Fruit fly (Drosophila melanogaster) whole organism, embryonic: ENCODE measurements around the gene Hnf4.

ENCODE experiments used
- Atf-2 ChIP-seq: fragments of 200-800 bp; sonication (Bioruptor generic); optimal IDR thresholded peaks from 2 replicates; lab custom pipeline; 2016; ENCODE audit warnings: missing biosample characterization, missing genetic modification characterization
- Bteb2 ChIP-seq: fragments of 200-800 bp; sonication (Bioruptor generic); optimal IDR thresholded peaks from 2 replicates; lab custom pipeline; 2016; ENCODE audit warnings: missing biosample characterization, missing genetic modification characterization
- CG12659 ChIP-seq: fragments of 200-800 bp; sonication (Bioruptor generic); optimal IDR thresholded peaks from 3 replicates; lab custom pipeline; 2017; ENCODE audit warnings: mild to moderate bottlenecking, missing biosample characterization, missing genetic modification reagents, missing genetic modification characterization
- CG15073 ChIP-seq: fragments of 200-800 bp; sonication (Bioruptor generic); optimal IDR thresholded peaks from 2 replicates; lab custom pipeline; 2016; ENCODE audit warnings: missing biosample characterization, missing genetic modification characterization
- CG16815 ChIP-seq: fragments of 200-800 bp; sonication (Bioruptor generic); optimal IDR thresholded peaks from 3 replicates; lab custom pipeline; 2017; ENCODE audit warnings: missing biosample characterization, mild to moderate bottlenecking, missing genetic modification characterization
- CG17361 ChIP-seq: fragments of 200-800 bp; sonication (Bioruptor generic); IDR thresholded peaks from 3 replicates; pipeline ENCODE4 v1.3.6; 2022; ENCODE audit warnings: missing biosample characterization, missing genetic modification characterization
- CG17385 ChIP-seq: fragments of 200-800 bp; sonication (Bioruptor generic); optimal IDR thresholded peaks from 3 replicates; lab custom pipeline; 2018; ENCODE audit warnings: missing biosample characterization, mild to moderate bottlenecking, missing genetic modification characterization
- CG17568 ChIP-seq: fragments of 200-800 bp; sonication (Bioruptor generic); optimal IDR thresholded peaks from 2 replicates; lab custom pipeline; 2018; ENCODE audit warnings: missing biosample characterization, mild to moderate bottlenecking, missing genetic modification characterization, moderate library complexity
- CG18262 ChIP-seq: fragments of 200-800 bp; optimal IDR thresholded peaks from 3 replicates; lab custom pipeline; 2019; ENCODE audit warnings: missing biosample characterization, mild to moderate bottlenecking, missing genetic modification characterization, moderate library complexity
- CG1832 ChIP-seq: fragments of 200-800 bp; sonication (Bioruptor generic); optimal IDR thresholded peaks from 2 replicates; lab custom pipeline; 2017; ENCODE audit warnings: missing biosample characterization, mild to moderate bottlenecking, missing genetic modification characterization, inconsistent platforms
- CG18476 ChIP-seq: fragments of 200-800 bp; sonication (Bioruptor generic); optimal IDR thresholded peaks from 2 replicates; lab custom pipeline; 2016; ENCODE audit warnings: missing biosample characterization, mild to moderate bottlenecking, missing genetic modification characterization
- CG31224 ChIP-seq: fragments of 200-800 bp; sonication (Bioruptor generic); IDR thresholded peaks from 2 replicates; pipeline ENCODE4 v1.3.6; 2022; ENCODE audit warnings: missing biosample characterization, missing genetic modification characterization
- CG32767 ChIP-seq: fragments of 200-800 bp; sonication (Bioruptor generic); IDR thresholded peaks from 2 replicates; pipeline ENCODE4 v1.3.6; 2022; ENCODE audit warnings: missing biosample characterization, missing genetic modification characterization
- CG3838 ChIP-seq: fragments of 200-800 bp; sonication (Bioruptor generic); optimal IDR thresholded peaks from 3 replicates; lab custom pipeline; 2016; ENCODE audit warnings: missing biosample characterization, missing genetic modification characterization
- CG4328 ChIP-seq: fragments of 200-800 bp; sonication (Bioruptor generic); optimal IDR thresholded peaks from 3 replicates; lab custom pipeline; 2017; ENCODE audit warnings: missing biosample characterization, missing genetic modification reagents, missing genetic modification characterization
- CG4360 ChIP-seq: fragments of 200-800 bp; sonication (Bioruptor generic); IDR thresholded peaks from 2 replicates; pipeline ENCODE4 v1.3.6; 2022; ENCODE audit warnings: missing biosample characterization, missing genetic modification characterization
- CG43689 ChIP-seq: fragments of 200-800 bp; sonication (Bioruptor generic); IDR thresholded peaks from 2 replicates; pipeline ENCODE4 v1.3.6; 2022; ENCODE audit warnings: missing biosample characterization, missing genetic modification characterization
- CG6272 ChIP-seq: fragments of 200-800 bp; sonication (Bioruptor generic); IDR thresholded peaks from 2 replicates; pipeline ENCODE4 v1.3.6; 2022; ENCODE audit warnings: missing biosample characterization, missing genetic modification characterization
- CG7556 ChIP-seq: fragments of 200-800 bp; sonication (Bioruptor generic); optimal IDR thresholded peaks from 2 replicates; lab custom pipeline; 2017; ENCODE audit warnings: missing biosample characterization, mild to moderate bottlenecking, missing genetic modification characterization
- CG7987 ChIP-seq: fragments of 200-800 bp; sonication (Bioruptor generic); optimal IDR thresholded peaks from 2 replicates; lab custom pipeline; 2018; ENCODE audit warnings: missing biosample characterization, mild to moderate bottlenecking, missing genetic modification characterization, moderate library complexity
- CG9609 ChIP-seq: fragments of 200-800 bp; sonication (Bioruptor generic); optimal IDR thresholded peaks from 3 replicates; lab custom pipeline; 2016; ENCODE audit warnings: missing biosample characterization, missing genetic modification characterization
- Camta ChIP-seq: fragments of 200-800 bp; sonication (Bioruptor generic); optimal IDR thresholded peaks from 2 replicates; lab custom pipeline; 2016; ENCODE audit warnings: missing biosample characterization, missing genetic modification characterization
- Chrac-16 ChIP-seq: fragments of 200-800 bp; sonication (Bioruptor generic); optimal IDR thresholded peaks from 3 replicates; lab custom pipeline; 2016; ENCODE audit warnings: missing biosample characterization, missing genetic modification characterization
- CoRest ChIP-seq: fragments of 200-800 bp; sonication (Bioruptor generic); optimal IDR thresholded peaks from 3 replicates; lab custom pipeline; 2018; ENCODE audit warnings: missing biosample characterization, mild to moderate bottlenecking, missing genetic modification characterization, moderate library complexity
- D19B ChIP-seq: fragments of 200-800 bp; sonication (Bioruptor generic); optimal IDR thresholded peaks from 2 replicates; lab custom pipeline; 2017; ENCODE audit warnings: missing biosample characterization, mild to moderate bottlenecking, missing genetic modification characterization
- Hr39 ChIP-seq: fragments of >200 bp; optimal IDR thresholded peaks from 2 replicates; lab custom pipeline; 2017
- MBD-R2 ChIP-seq: fragments of 200-800 bp; sonication (Bioruptor generic); IDR thresholded peaks from 2 replicates; pipeline ENCODE4 v1.3.6; 2022; ENCODE audit warnings: missing biosample characterization, missing genetic modification characterization
- MTF-1 ChIP-seq: fragments of 200-800 bp; sonication (Bioruptor generic); optimal IDR thresholded peaks from 2 replicates; lab custom pipeline; 2018; ENCODE audit warnings: missing biosample characterization, mild to moderate bottlenecking, missing genetic modification characterization, borderline replicate concordance
- NC2β ChIP-seq: fragments of 200-800 bp; sonication (Bioruptor generic); optimal IDR thresholded peaks from 2 replicates; lab custom pipeline; 2016; ENCODE audit warnings: missing biosample characterization, missing genetic modification characterization
- Nf-YB ChIP-seq: fragments of 200-800 bp; sonication (Bioruptor generic); optimal IDR thresholded peaks from 3 replicates; lab custom pipeline; 2019; ENCODE audit warnings: missing biosample characterization, mild to moderate bottlenecking, missing genetic modification characterization, moderate library complexity
- Nf-YC ChIP-seq: fragments of 200-800 bp; optimal IDR thresholded peaks from 3 replicates; lab custom pipeline; 2019; ENCODE audit warnings: missing biosample characterization, mild to moderate bottlenecking, missing genetic modification characterization, moderate library complexity
- Ptx1 ChIP-seq: fragments of 200-800 bp; sonication (Bioruptor generic); IDR thresholded peaks from 2 replicates; pipeline ENCODE4 v1.3.6; 2022; ENCODE audit warnings: missing biosample characterization, missing genetic modification characterization
- Rfx ChIP-seq: fragments of 200-800 bp; sonication (Bioruptor generic); IDR thresholded peaks from 2 replicates; pipeline ENCODE4 v1.3.6; 2022; ENCODE audit warnings: missing biosample characterization, missing genetic modification characterization
- Side ChIP-seq: fragments of 200-800 bp; sonication (Bioruptor generic); optimal IDR thresholded peaks from 2 replicates; lab custom pipeline; 2016; ENCODE audit warnings: missing biosample characterization, missing genetic modification characterization
- Ssrp ChIP-seq: fragments of 200-800 bp; sonication (Bioruptor generic); optimal IDR thresholded peaks from 2 replicates; lab custom pipeline; 2018; ENCODE audit warnings: missing biosample characterization, mild to moderate bottlenecking, missing genetic modification characterization, moderate library complexity
- Tbp ChIP-seq: fragments of >200 bp; optimal IDR thresholded peaks from 2 replicates; lab custom pipeline; 2018; ENCODE audit warnings: missing biosample characterization, missing genetic modification characterization
- YL-1 ChIP-seq: fragments of 200-800 bp; sonication (Bioruptor generic); optimal IDR thresholded peaks from 3 replicates; lab custom pipeline; 2017; ENCODE audit warnings: missing biosample characterization, mild to moderate bottlenecking, missing genetic modification characterization
- ap ChIP-seq: fragments of 200-800 bp; sonication (Bioruptor generic); IDR thresholded peaks from 2 replicates; pipeline ENCODE4 v1.3.6; 2022; ENCODE audit warnings: missing biosample characterization, missing genetic modification characterization
- ci ChIP-seq: fragments of 200-800 bp; sonication (Bioruptor generic); IDR thresholded peaks from 3 replicates; pipeline ENCODE4 v1.3.6; 2022; ENCODE audit warnings: missing biosample characterization, missing genetic modification characterization
- emc ChIP-seq: fragments of 200-800 bp; sonication (Bioruptor generic); optimal IDR thresholded peaks from 2 replicates; lab custom pipeline; 2016; ENCODE audit warnings: missing biosample characterization, missing genetic modification characterization
- fru ChIP-seq: fragments of >200 bp; optimal IDR thresholded peaks from 2 replicates; lab custom pipeline; 2017
- ftz-f1 ChIP-seq: fragments of 200-800 bp; sonication (Bioruptor generic); optimal IDR thresholded peaks from 2 replicates; lab custom pipeline; 2016; ENCODE audit warnings: missing biosample characterization, missing genetic modification characterization
- hb ChIP-seq: fragments of 200-800 bp; sonication (Bioruptor generic); IDR thresholded peaks from 3 replicates; pipeline ENCODE4 v1.3.6; 2022; ENCODE audit warnings: missing biosample characterization, missing genetic modification characterization; ENCODE audit not compliant: partially characterized antibody
- kah ChIP-seq: fragments of 200-800 bp; sonication (Bioruptor generic); optimal IDR thresholded peaks from 2 replicates; lab custom pipeline; 2018; ENCODE audit warnings: missing biosample characterization, mild to moderate bottlenecking, missing genetic modification characterization
- maf-S ChIP-seq: fragments of 200-800 bp; sonication (Bioruptor generic); optimal IDR thresholded peaks from 2 replicates; lab custom pipeline; 2016; ENCODE audit warnings: missing biosample characterization, missing genetic modification characterization
- mirr ChIP-seq: fragments of 200-800 bp; sonication (Bioruptor generic); optimal IDR thresholded peaks from 3 replicates; lab custom pipeline; 2018; ENCODE audit warnings: missing biosample characterization, mild to moderate bottlenecking, missing genetic modification characterization
- nom ChIP-seq: fragments of 200-800 bp; sonication (Bioruptor generic); optimal IDR thresholded peaks from 2 replicates; lab custom pipeline; 2017; ENCODE audit warnings: missing biosample characterization, missing genetic modification characterization, mild to moderate bottlenecking, moderate library complexity, missing genetic modification reagents
- row ChIP-seq: fragments of 200-800 bp; sonication (Bioruptor generic); IDR thresholded peaks from 3 replicates; pipeline ENCODE4 v1.3.6; 2022; ENCODE audit warnings: missing biosample characterization, missing genetic modification characterization
- run ChIP-seq: fragments of 200-800 bp; sonication (Bioruptor generic); optimal IDR thresholded peaks from 3 replicates; lab custom pipeline; 2018; ENCODE audit warnings: missing biosample characterization, mild to moderate bottlenecking, missing genetic modification characterization
- sima ChIP-seq: fragments of 200-800 bp; sonication (Bioruptor generic); optimal IDR thresholded peaks from 2 replicates; lab custom pipeline; 2016; ENCODE audit warnings: missing biosample characterization, missing genetic modification characterization
- sob ChIP-seq: fragments of 200-800 bp; sonication (Bioruptor generic); IDR thresholded peaks from 2 replicates; pipeline ENCODE4 v1.3.6; 2022; ENCODE audit warnings: missing biosample characterization, missing genetic modification characterization

Gene Hnf4

DNA sequence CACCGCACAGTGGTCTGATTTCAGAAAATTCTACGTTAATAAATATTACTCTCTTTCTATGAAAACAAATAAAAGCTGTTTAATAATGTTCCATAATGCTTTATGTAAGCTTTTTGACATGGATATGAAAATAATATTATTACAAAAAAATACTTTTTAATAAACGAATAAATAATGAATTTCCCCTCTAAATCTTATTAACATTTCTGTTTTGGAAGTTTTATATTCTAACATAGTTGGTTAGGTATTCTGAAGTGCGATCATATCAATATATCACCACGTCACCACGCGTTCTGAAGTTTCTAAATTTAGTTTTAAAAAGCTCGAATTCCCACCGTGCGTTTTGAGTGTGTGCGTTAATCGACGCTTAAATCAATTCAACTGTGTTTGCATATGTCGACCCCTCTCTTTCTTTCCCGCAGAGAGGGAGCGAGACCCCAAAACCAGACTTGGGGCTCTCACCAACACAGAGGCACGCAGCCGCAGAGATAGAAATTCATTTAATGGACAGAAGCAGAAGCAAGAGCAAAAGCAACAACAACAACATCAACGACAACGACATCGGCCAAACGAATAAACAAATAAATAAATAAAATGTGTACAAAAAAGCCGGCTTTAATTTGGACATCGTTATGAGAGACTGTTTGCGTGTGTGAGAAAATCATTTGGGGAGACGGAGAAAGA is 18.0 kb downstream of the Hnf4 start (continued):
- TF ChIP-seq CG15073 (GFP tag; lab: Kevin White, UChicago) (peak; percentile 3), CG32767 (peak; percentile 68), Rfx (GFP tag; lab: Robert Waterston, UW) (peak; percentile 75), CG4360 (peak; percentile 84), sob (peak; percentile 65), kah (GFP tag; lab: Kevin White, UChicago) (peak; percentile 82), Side (GFP tag; lab: Kevin White, UChicago) (peak; percentile 57), row (peak; percentile 87), ftz-f1 (GFP tag; lab: Kevin White, UChicago) (no peak), Camta (GFP tag; lab: Kevin White, UChicago) (peak; percentile 50), CG31224 (GFP tag; lab: Robert Waterston, UW) (peak; percentile 49; the same call in 1 of the 2 replicates), Hr39 (lab: Kevin White, UChicago) (no peak), CG17385 (peak; percentile 88), CG6272 (GFP tag; lab: Robert Waterston, UW) (peak; percentile 32; the same call in 1 of the 2 replicates), YL-1 (GFP tag; lab: Kevin White, UChicago) (peak; percentile 57), CG16815 (GFP tag; lab: Kevin White, UChicago) (peak; percentile 78), CG9609 (GFP tag; lab: Kevin White, UChicago) (peak; percentile 33), Bteb2 (GFP tag; lab: Kevin White, UChicago) (peak; percentile 54), MBD-R2 (GFP tag; lab: Robert Waterston, UW) (peak; percentile 44; the same call in 1 of the 2 replicates), Nf-YB (peak; percentile 82), CG7556 (GFP tag; lab: Kevin White, UChicago) (peak; percentile 96), Atf-2 (GFP tag; lab: Kevin White, UChicago) (peak; percentile 50), CG18262 (tag; lab: Kevin White, UChicago) (peak; percentile 97), emc (no peak), CG17361 (GFP tag; lab: Robert Waterston, UW) (peak; percentile 98), D19B (GFP tag; lab: Kevin White, UChicago) (peak; percentile 89), Ssrp (tag; lab: Kevin White, UChicago) (peak; percentile 90), CG43689 (GFP tag; lab: Robert Waterston, UW) (peak; percentile 43; the same call in 1 of the 2 replicates), maf-S (peak; percentile 9), CG17568 (peak; percentile 54), run (tag; lab: Kevin White, UChicago) (peak; percentile 85), CG18476 (GFP tag; lab: Kevin White, UChicago) (peak; percentile 80), nom (GFP tag; lab: Kevin White, UChicago) (peak; percentile 79), NC2β (peak; percentile 57), Nf-YC (tag; lab: Kevin White, UChicago) (peak; percentile 85), CoRest (tag; lab: Kevin White, UChicago) (peak; percentile 96), sima (GFP tag; lab: Kevin White, UChicago) (no peak), CG4328 (peak; percentile 85), ci (GFP tag; lab: Robert Waterston, UW) (peak; percentile 70; the same call in 2 of the 3 replicates), ap (GFP tag; lab: Robert Waterston, UW) (peak; percentile 61; the same call in 1 of the 2 replicates), CG3838 (GFP tag; lab: Kevin White, UChicago) (peak; percentile 24), Tbp (no peak), MTF-1 (GFP tag; lab: Kevin White, UChicago) (no peak), Ptx1 (GFP tag; lab: Robert Waterston, UW) (peak; percentile 76), Chrac-16 (GFP tag; lab: Kevin White, UChicago) (peak; percentile 74), CG7987 (peak; percentile 62), hb (GFP tag; lab: Robert Waterston, UW) (no peak), fru (lab: Kevin White, UChicago) (no peak), CG12659 (GFP tag; lab: Kevin White, UChicago) (peak; percentile 89), CG1832 (GFP tag; lab: Kevin White, UChicago) (peak; percentile 71), mirr (peak; percentile 55)
